Worm (Caenorhabditis elegans): ENCODE data around the gene F16B4.7.

ce11 chrV:1621494-1621893 is 36.0 kb downstream of the F16B4.7 start, which contains the start of gene nhr-117:
- TF ChIP-seq ces-1 (GFP tag; optimal IDR thresholded peaks at IDR 0.05): no peak
- TF ChIP-seq lsy-2 (tag; optimal IDR thresholded peaks at IDR 0.05): peak in 1 of 2 experiments; percentile 1
- no peak for TF ChIP-seq fkh-10 (GFP tag; optimal IDR thresholded peaks at IDR 0.05)
- TF ChIP-seq sptf-1 (tag; optimal IDR thresholded peaks at IDR 0.05): no peak
- no peak for TF ChIP-seq ztf-4 (tag; optimal IDR thresholded peaks at IDR 0.05)
- no peak for TF ChIP-seq egl-13 (tag; optimal IDR thresholded peaks at IDR 0.05)
- TF ChIP-seq ama-1 (optimal IDR thresholded peaks at IDR 0.05): no peak
- no peak for TF ChIP-seq snpc-4 (tag; optimal IDR thresholded peaks at IDR 0.05)
- TF ChIP-seq sox-4 (tag; optimal IDR thresholded peaks at IDR 0.05): no peak
- TF ChIP-seq mdl-1 (tag; optimal IDR thresholded peaks at IDR 0.05): no peak
- no peak for TF ChIP-seq ceh-88 (GFP tag; IDR thresholded peaks at IDR 0.05)
- TF ChIP-seq nhr-47 (tag; optimal IDR thresholded peaks at IDR 0.05): no peak

All from whole organism, L1 larva.